Fruit fly (Drosophila melanogaster): ENCODE data around the gene CG8369.

DNA sequence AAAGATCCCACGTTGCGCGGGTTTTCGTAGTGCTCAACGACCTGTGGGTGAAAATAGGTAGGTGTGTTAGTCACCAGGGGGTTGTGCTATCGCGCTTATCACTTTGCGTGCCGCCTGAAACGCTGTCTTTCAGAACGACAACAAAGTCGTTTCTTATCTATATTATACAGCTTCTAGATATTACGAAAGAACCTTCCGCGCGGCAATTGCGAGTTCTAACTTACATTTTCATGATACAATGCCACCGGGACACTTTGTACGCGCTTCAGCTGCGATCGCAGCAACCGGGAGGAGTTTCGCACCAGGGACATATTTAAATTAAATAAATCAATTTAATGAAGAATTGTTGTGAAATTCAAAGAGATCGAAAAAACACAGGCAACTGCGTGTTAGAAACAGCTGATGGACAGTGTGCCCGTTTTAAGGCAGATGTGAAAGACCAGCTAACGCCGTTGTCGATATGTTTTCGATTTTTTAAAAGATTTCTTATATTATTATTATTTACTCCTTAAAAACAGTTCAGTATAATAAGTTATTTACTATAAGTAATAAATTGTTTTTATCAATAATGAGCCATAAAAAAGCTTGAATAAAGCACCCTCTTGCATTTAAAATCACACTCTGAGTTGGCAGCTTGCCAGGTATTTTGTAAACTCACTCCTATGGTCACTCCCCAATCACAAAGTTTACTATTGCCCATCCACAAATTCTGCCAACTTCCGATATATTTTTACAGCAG is 2.1 kb downstream of the CG8369 start, which contains the start of the genes IscU and CG8379:
- TF ChIP-seq Dll (optimal IDR thresholded peaks at IDR 0.05), result no peak
- no peak for TF ChIP-seq psq (optimal IDR thresholded peaks at IDR 0.05)
